Fruit fly (Drosophila melanogaster) whole organism: Measurements from ENCODE around the gene CG3397.

ENCODE experiments used
- EcR ChIP-seq, 2 experiments: fragments of >200 bp; optimal IDR thresholded peaks; 2 replicates each; lab custom pipeline; 2017; ENCODE audit warnings: missing biosample characterization in 2 of 2, missing genetic modification characterization in 2 of 2, missing genetic modification reagents in 2 of 2
- pan ChIP-seq: fragments of >200 bp; optimal IDR thresholded peaks from 2 replicates; lab custom pipeline; 2017
- usp ChIP-seq: fragments of >200 bp; optimal IDR thresholded peaks from 2 replicates; lab custom pipeline; 2017; ENCODE audit warnings: missing biosample characterization, missing genetic modification characterization, mixed read lengths

DNA sequence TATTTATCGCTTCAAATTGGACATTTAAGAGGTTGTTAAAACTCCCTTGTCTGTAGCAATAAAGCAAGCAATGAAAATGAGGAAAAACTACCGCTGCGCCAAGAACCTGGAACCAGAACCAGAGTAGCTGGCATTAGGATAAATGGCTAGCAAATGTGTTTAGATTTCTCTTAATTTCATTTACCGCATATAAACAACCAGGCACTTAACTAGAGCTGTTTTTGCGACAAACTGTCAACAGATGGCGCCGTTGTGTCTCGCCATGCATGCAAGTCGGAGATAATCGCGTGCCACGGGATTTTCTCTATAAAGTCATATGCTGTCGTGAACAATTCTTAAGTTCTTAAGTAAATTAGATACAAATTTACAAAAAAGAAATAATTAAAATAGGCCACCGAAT lies 50.4 kb downstream of the CG3397 start:
- no peak for TF ChIP-seq usp (GFP tag; lab: Kevin White, UChicago)
- TF ChIP-seq EcR (GFP tag; optimal IDR thresholded peaks at IDR 0.05; lab: Kevin White, UChicago): no peak
- TF ChIP-seq pan (lab: Kevin White, UChicago): no peak
